Worm (Caenorhabditis elegans) whole organism, L3 larva: Measurements from ENCODE around the gene C31G12.1.

Source experiments
- ama-1 ChIP-seq: fragments of 150-350 bp; optimal IDR thresholded peaks from 2 replicates; lab custom pipeline; 2018
- ceh-16 ChIP-seq: sonication (generic microtip); optimal IDR thresholded peaks from 2 replicates; lab custom pipeline; 2017; ENCODE audit warnings: missing biosample characterization, missing genetic modification characterization
- elt-1 ChIP-seq: fragments of 150-350 bp; optimal IDR thresholded peaks from 2 replicates; lab custom pipeline; 2014; ENCODE audit warnings: missing biosample characterization, missing genetic modification characterization
- fos-1 ChIP-seq: fragments of 150-350 bp; optimal IDR thresholded peaks from 2 replicates; lab custom pipeline; 2014; ENCODE audit warnings: missing biosample characterization, missing genetic modification characterization
- lin-15B ChIP-seq: fragments of 150-350 bp; optimal IDR thresholded peaks from 2 replicates; lab custom pipeline; 2014; ENCODE audit warnings: missing biosample characterization, missing genetic modification characterization
- mdl-1 ChIP-seq: fragments of 150-350 bp; optimal IDR thresholded peaks from 2 replicates; lab custom pipeline; 2014; ENCODE audit warnings: missing biosample characterization, missing genetic modification characterization
- nhr-25 ChIP-seq: sonication (generic microtip); optimal IDR thresholded peaks from 2 replicates; lab custom pipeline; 2017; ENCODE audit warnings: missing biosample characterization, missing genetic modification characterization
- pqm-1 ChIP-seq: fragments of 150-350 bp; optimal IDR thresholded peaks from 2 replicates; lab custom pipeline; 2017; ENCODE audit warnings: missing biosample characterization, missing genetic modification characterization, inconsistent platforms
- snpc-4 ChIP-seq: fragments of 150-350 bp; optimal IDR thresholded peaks from 2 replicates; lab custom pipeline; 2014; ENCODE audit warnings: missing biosample characterization, missing genetic modification characterization
- ztf-11 ChIP-seq: fragments of 150-350 bp; optimal IDR thresholded peaks from 2 replicates; lab custom pipeline; 2014; ENCODE audit warnings: missing biosample characterization, missing genetic modification characterization

DNA sequence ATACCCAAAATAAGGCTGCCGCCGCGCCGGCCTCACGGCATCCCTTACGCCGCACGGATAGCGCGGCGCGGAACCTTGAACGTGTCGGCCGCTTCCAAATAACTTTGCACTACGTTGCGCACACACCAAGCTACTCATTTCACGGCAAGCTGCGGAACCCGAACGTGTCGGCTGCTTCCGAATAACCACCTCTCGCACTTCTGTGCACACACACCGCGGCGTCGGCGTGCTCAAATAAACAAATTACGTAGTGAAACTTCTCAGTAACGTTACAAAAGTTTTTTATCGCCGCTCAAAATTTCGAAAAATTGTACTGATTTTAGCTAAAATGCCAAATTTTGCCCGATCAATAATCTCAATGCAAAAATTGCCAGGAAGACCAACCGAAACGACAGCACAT lies 33.1 kb downstream of the C31G12.1 start:
- TF ChIP-seq nhr-25 (tag; lab: Kevin White, UChicago) (no peak), fos-1 (tag; lab: Kevin White, UChicago) (no peak), ceh-16 (tag; lab: Kevin White, UChicago) (no peak), lin-15B (tag; lab: Kevin White, UChicago) (no peak), ztf-11 (tag; lab: Kevin White, UChicago) (no peak), ama-1 (lab: Kevin White, UChicago) (no peak), snpc-4 (tag; lab: Kevin White, UChicago) (no peak), elt-1 (no peak), pqm-1 (tag; lab: Kevin White, UChicago) (no peak), mdl-1 (tag; lab: Kevin White, UChicago) (no peak)
